Worm (Caenorhabditis elegans): Measurements from ENCODE around the gene C05G5.1.

DNA sequence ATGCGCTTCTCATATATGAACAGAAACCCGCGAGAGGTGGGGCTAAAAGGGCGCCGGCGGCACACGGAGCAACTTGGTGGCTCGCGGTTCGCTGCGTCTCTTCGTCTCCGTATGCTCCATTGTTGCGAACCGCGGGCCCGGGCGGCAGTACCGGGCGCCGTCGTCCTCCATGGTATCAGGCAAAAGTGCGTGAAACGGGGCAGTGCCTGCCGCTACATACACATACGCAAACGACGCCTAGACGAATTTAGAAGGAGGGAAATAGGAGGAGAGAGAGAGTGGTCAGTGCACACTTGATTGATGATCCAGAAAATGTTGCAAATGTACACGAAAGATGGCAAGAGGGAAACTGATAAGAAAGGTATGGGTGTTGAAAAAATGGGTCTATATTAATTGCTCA, 4.6 kb upstream of the C05G5.1 start:
- TF ChIP-seq snu-23 (GFP tag; optimal IDR thresholded peaks at IDR 0.05) = no peak
- TF ChIP-seq C34B4.2 (tag; optimal IDR thresholded peaks at IDR 0.05) = no peak

Measured in whole organism, L1 larva.